Worm (Caenorhabditis elegans): ENCODE data around the gene ndab-2.

- no peak for TF ChIP-seq lir-3 (tag; optimal IDR thresholded peaks at IDR 0.05)
- no peak for TF ChIP-seq nhr-6 (tag; optimal IDR thresholded peaks at IDR 0.05)
These were observed 22.7 kb downstream of the ndab-2 start for ce11 chrIII:7203130-7203775.

Measured in whole organism, L4 larva.